Worm (Caenorhabditis elegans) whole organism, L4 larva: ENCODE results near the gene iars-1.

Experiments
- F10B5.3 ChIP-seq: sonication (generic microtip); optimal IDR thresholded peaks from 2 replicates; lab custom pipeline; 2016; ENCODE audit warnings: mild to moderate bottlenecking, missing genetic modification characterization, missing compliant biosample characterization
- T20F7.1 ChIP-seq: fragments of 200-800 bp; sonication (Bioruptor generic); optimal IDR thresholded peaks from 2 replicates; lab custom pipeline; 2018; ENCODE audit warnings: mild to moderate bottlenecking, missing genetic modification characterization, missing compliant biosample characterization
- Y105C5A.15 ChIP-seq: fragments of 200-800 bp; sonication (Bioruptor generic); IDR thresholded peaks from 2 replicates; pipeline ENCODE4 v1.3.6; 2022; ENCODE audit warnings: missing genetic modification characterization, missing compliant biosample characterization
- Y48G9A.11 ChIP-seq: fragments of 200-800 bp; sonication (Bioruptor generic); IDR thresholded peaks from 2 replicates; pipeline ENCODE4 v1.3.6; 2022; ENCODE audit warnings: missing genetic modification reagents, missing genetic modification characterization, missing compliant biosample characterization
- Y5F2A.4 ChIP-seq: fragments of 200-800 bp; sonication (Bioruptor generic); optimal IDR thresholded peaks from 2 replicates; lab custom pipeline; 2018; ENCODE audit warnings: mild to moderate bottlenecking, missing genetic modification characterization, missing compliant biosample characterization
- ZK546.5 ChIP-seq, 2 experiments: sonication (generic microtip); optimal IDR thresholded peaks; 2 replicates each; lab custom pipeline; 2017; ENCODE audit warnings: missing biosample characterization in 2 of 2, missing genetic modification characterization in 2 of 2
- aha-1 ChIP-seq: fragments of 150-350 bp; peaks from one replicate; lab custom pipeline; 2014; ENCODE audit warnings: missing biosample characterization, missing genetic modification characterization
- arid-1 ChIP-seq: fragments of 200-800 bp; sonication (Bioruptor generic); conservative IDR thresholded peaks from 2 replicates; pipeline ENCODE4 v1.3.6; 2022; ENCODE audit warnings: missing genetic modification reagents, missing genetic modification characterization, missing compliant biosample characterization
- ceh-20 ChIP-seq: fragments of 200-800 bp; sonication (Bioruptor generic); IDR thresholded peaks from 2 replicates; pipeline ENCODE4 v1.3.6; 2022; ENCODE audit warnings: missing genetic modification reagents, missing genetic modification characterization, missing compliant biosample characterization
- ceh-28 ChIP-seq: fragments of 150-350 bp; optimal IDR thresholded peaks from 2 replicates; lab custom pipeline; 2014; ENCODE audit warnings: missing biosample characterization, missing genetic modification reagents, missing genetic modification characterization
- ceh-32 ChIP-seq: sonication (generic microtip); optimal IDR thresholded peaks from 2 replicates; lab custom pipeline; 2016; ENCODE audit warnings: mild to moderate bottlenecking, missing genetic modification characterization, missing compliant biosample characterization; ENCODE audit not compliant: poor library complexity
- ceh-62 ChIP-seq: sonication (generic microtip); optimal IDR thresholded peaks from 2 replicates; lab custom pipeline; 2017; ENCODE audit warnings: missing biosample characterization, missing genetic modification characterization
- ceh-82 ChIP-seq: sonication (generic microtip); optimal IDR thresholded peaks from 2 replicates; lab custom pipeline; 2017; ENCODE audit warnings: missing biosample characterization, missing genetic modification characterization
- ces-1 ChIP-seq: fragments of 150-350 bp; sonication (generic microtip); optimal IDR thresholded peaks from 4 replicates; lab custom pipeline; 2014; ENCODE audit warnings: missing biosample characterization, missing genetic modification reagents, missing genetic modification characterization
- ctbp-1 ChIP-seq: fragments of 200-800 bp; sonication (Bioruptor generic); IDR thresholded peaks from 2 replicates; pipeline ENCODE4 v1.3.6; 2022; ENCODE audit warnings: missing genetic modification reagents, missing genetic modification characterization, missing compliant biosample characterization
- daf-12 ChIP-seq: fragments of 150-350 bp; optimal IDR thresholded peaks from 2 replicates; lab custom pipeline; 2014; ENCODE audit warnings: missing biosample characterization, missing genetic modification reagents, missing genetic modification characterization
- daf-19 ChIP-seq: fragments of 200-800 bp; sonication (Bioruptor generic); conservative IDR thresholded peaks from 2 replicates; pipeline ENCODE4 v1.3.6; 2022; ENCODE audit warnings: missing genetic modification characterization, missing compliant biosample characterization
- daf-8 ChIP-seq: fragments of 200-800 bp; sonication (Bioruptor generic); IDR thresholded peaks from 2 replicates; pipeline ENCODE4 v1.3.6; 2022; ENCODE audit warnings: missing genetic modification characterization, missing compliant biosample characterization
- dmd-9 ChIP-seq: fragments of 200-800 bp; sonication (Bioruptor generic); IDR thresholded peaks from 2 replicates; pipeline ENCODE4 v1.3.6; 2022; ENCODE audit warnings: missing genetic modification reagents, missing genetic modification characterization, missing compliant biosample characterization
- dve-1 ChIP-seq: sonication (generic microtip); optimal IDR thresholded peaks from 2 replicates; lab custom pipeline; 2017; ENCODE audit warnings: antibody characterized with exemption, mild to moderate bottlenecking, missing genetic modification characterization, missing compliant biosample characterization; ENCODE audit not compliant: insufficient read depth
- egl-27 ChIP-seq: sonication (generic microtip); optimal IDR thresholded peaks from 3 replicates; lab custom pipeline; 2017; ENCODE audit warnings: missing biosample characterization, missing genetic modification reagents, missing genetic modification characterization
- fos-1 ChIP-seq: fragments of 150-350 bp; optimal IDR thresholded peaks from 2 replicates; lab custom pipeline; 2014; ENCODE audit warnings: missing biosample characterization, missing genetic modification characterization
- hlh-30 ChIP-seq: sonication (generic microtip); optimal IDR thresholded peaks from 2 replicates; lab custom pipeline; 2017; ENCODE audit warnings: antibody characterized with exemption, mild to moderate bottlenecking, missing genetic modification characterization, missing compliant biosample characterization; ENCODE audit not compliant: insufficient read depth
- hmg-1.1 ChIP-seq: fragments of 200-800 bp; sonication (Bioruptor generic); IDR thresholded peaks from 2 replicates; pipeline ENCODE4 v1.3.6; 2022; ENCODE audit warnings: missing genetic modification reagents, missing genetic modification characterization, missing compliant biosample characterization
- jun-1 ChIP-seq: fragments of 150-350 bp; optimal IDR thresholded peaks from 2 replicates; lab custom pipeline; 2014; ENCODE audit warnings: missing biosample characterization, missing genetic modification reagents, missing genetic modification characterization
- lin-13 ChIP-seq: fragments of 150-350 bp; optimal IDR thresholded peaks from 2 replicates; lab custom pipeline; 2014; ENCODE audit warnings: missing biosample characterization, missing genetic modification reagents, missing genetic modification characterization
- lin-15B ChIP-seq: fragments of 150-350 bp; sonication (generic microtip); optimal IDR thresholded peaks from 3 replicates; lab custom pipeline; 2014; ENCODE audit warnings: missing biosample characterization, missing genetic modification characterization
- lin-39 ChIP-seq: fragments of 150-350 bp; optimal IDR thresholded peaks from 2 replicates; lab custom pipeline; 2014; ENCODE audit warnings: missing biosample characterization, missing genetic modification reagents, missing genetic modification characterization
- lir-3 ChIP-seq: sonication (generic microtip); optimal IDR thresholded peaks from 2 replicates; lab custom pipeline; 2016; ENCODE audit warnings: mild to moderate bottlenecking, missing genetic modification characterization, missing compliant biosample characterization
- mdl-1 ChIP-seq, 2 experiments: fragments of 150-350 bp in 1 of 2; sonication (generic microtip) in 1 of 2; optimal IDR thresholded peaks; 2 replicates each; lab custom pipeline; 2014 to 2017; ENCODE audit warnings: missing biosample characterization in 2 of 2, missing genetic modification characterization in 2 of 2
- mep-1 ChIP-seq: fragments of 150-350 bp; sonication (generic microtip); optimal IDR thresholded peaks from 3 replicates; lab custom pipeline; 2014; ENCODE audit warnings: missing biosample characterization, missing genetic modification characterization
- mes-2 ChIP-seq: sonication (generic microtip); optimal IDR thresholded peaks from 2 replicates; lab custom pipeline; 2016; ENCODE audit warnings: missing genotype, mild to moderate bottlenecking, missing genetic modification characterization, missing compliant biosample characterization; ENCODE audit not compliant: poor library complexity, severe bottlenecking
- nhr-10 ChIP-seq: fragments of 150-350 bp; optimal IDR thresholded peaks from 2 replicates; lab custom pipeline; 2014; ENCODE audit warnings: missing biosample characterization, missing genetic modification characterization
- nhr-102 ChIP-seq: sonication (generic microtip); optimal IDR thresholded peaks from 2 replicates; lab custom pipeline; 2016; ENCODE audit warnings: mild to moderate bottlenecking, missing genetic modification characterization, moderate library complexity, missing compliant biosample characterization
- nhr-237 ChIP-seq: sonication (generic microtip); optimal IDR thresholded peaks from 2 replicates; lab custom pipeline; 2017; ENCODE audit warnings: missing biosample characterization, missing genetic modification characterization
- nhr-25 ChIP-seq: sonication (generic microtip); optimal IDR thresholded peaks from 2 replicates; lab custom pipeline; 2017; ENCODE audit warnings: missing genetic modification characterization, mild to moderate bottlenecking, missing compliant biosample characterization, antibody characterized with exemption, moderate library complexity, borderline replicate concordance; ENCODE audit not compliant: insufficient read depth
- nhr-28 ChIP-seq: fragments of 150-350 bp; optimal IDR thresholded peaks from 2 replicates; lab custom pipeline; 2014; ENCODE audit warnings: missing biosample characterization, missing genetic modification characterization
- nhr-42 ChIP-seq: fragments of 200-800 bp; sonication (Bioruptor generic); IDR thresholded peaks from 2 replicates; pipeline ENCODE4 v1.3.6; 2022; ENCODE audit warnings: missing genetic modification characterization, missing compliant biosample characterization
- nhr-76 ChIP-seq: fragments of 150-350 bp; optimal IDR thresholded peaks from 2 replicates; lab custom pipeline; 2014; ENCODE audit warnings: missing biosample characterization, missing genetic modification characterization
- pha-4 ChIP-seq, 2 experiments: fragments of 150-350 bp in 1 of 2; fragments of 200-800 bp in 1 of 2; sonication (Bioruptor generic) in 1 of 2; IDR thresholded peaks in 1 of 2; optimal IDR thresholded peaks in 1 of 2; 2 replicates each; pipeline versions ENCODE4 v1.3.6 to Lab custom; 2014 to 2022; ENCODE audit warnings: missing genetic modification characterization in 2 of 2, missing genetic modification reagents in 2 of 2, missing biosample characterization in 1 of 2, missing compliant biosample characterization in 1 of 2
- set-16 ChIP-seq: fragments of 200-800 bp; sonication (Bioruptor generic); IDR thresholded peaks from 2 replicates; pipeline ENCODE4 v1.3.6; 2022; ENCODE audit warnings: missing genetic modification reagents, missing genetic modification characterization, missing compliant biosample characterization
- skn-1 ChIP-seq: fragments of 150-350 bp; optimal IDR thresholded peaks from 2 replicates; lab custom pipeline; 2014; ENCODE audit warnings: missing biosample characterization, missing genetic modification characterization
- spr-1 ChIP-seq: sonication (generic microtip); optimal IDR thresholded peaks from 2 replicates; lab custom pipeline; 2016; ENCODE audit warnings: mild to moderate bottlenecking, missing genetic modification characterization, missing compliant biosample characterization
- unc-130 ChIP-seq: sonication (generic microtip); optimal IDR thresholded peaks from 2 replicates; lab custom pipeline; 2016; ENCODE audit warnings: missing genetic modification reagents, missing genetic modification characterization, missing compliant biosample characterization
- vab-7 ChIP-seq: fragments of 200-800 bp; sonication (Bioruptor generic); IDR thresholded peaks from 2 replicates; pipeline ENCODE4 v1.3.6; 2022; ENCODE audit warnings: missing genetic modification reagents, missing genetic modification characterization, missing compliant biosample characterization
- zip-2 ChIP-seq: fragments of 150-350 bp; optimal IDR thresholded peaks from 2 replicates; lab custom pipeline; 2014; ENCODE audit warnings: missing biosample characterization, missing genetic modification characterization
- ztf-7 ChIP-seq: fragments of 150-350 bp; optimal IDR thresholded peaks from 2 replicates; lab custom pipeline; 2014; ENCODE audit warnings: missing biosample characterization, missing genetic modification characterization

iars-1 gene

DNA sequence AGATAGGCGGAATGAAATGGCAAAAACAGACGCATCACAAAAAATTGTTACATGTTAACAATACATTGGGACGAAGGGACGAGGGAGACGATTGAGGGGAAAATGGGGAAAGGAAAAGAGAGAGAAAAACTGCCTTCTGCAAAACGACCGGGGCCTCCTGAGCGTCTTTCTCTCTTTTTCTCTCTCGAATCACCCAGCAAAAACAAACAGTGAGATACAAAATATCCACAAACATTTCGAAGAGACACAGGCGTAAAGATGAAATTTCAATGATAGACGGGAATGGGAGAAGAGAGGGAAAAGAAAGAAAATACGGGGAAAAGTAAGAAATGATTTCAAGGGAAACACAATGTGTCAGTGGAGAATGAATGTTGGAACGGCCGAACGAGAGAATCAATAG is 22.4 kb upstream of the iars-1 start (continued):
- TF ChIP-seq mes-2 (tag; lab: Kevin White, UChicago) (no peak), mep-1 (tag; lab: Kevin White, UChicago) (peak; percentile 54), daf-8 (GFP tag; lab: Robert Waterston, UW) (no peak), ctbp-1 (0 out of 2 replicates have a peak, but pooled peaks have one; percentile 14), ceh-62 (tag; lab: Kevin White, UChicago) (no peak), ceh-28 (no peak), pha-4 (GFP tag; IDR thresholded peaks at IDR 0.05; lab: Robert Waterston, UW) (no peak), pha-4 (tag; optimal IDR thresholded peaks at IDR 0.05; lab: Kevin White, UChicago) (no peak), ceh-20 (GFP tag; lab: Robert Waterston, UW) (no peak), hlh-30 (tag; lab: Kevin White, UChicago) (no peak), dmd-9 (no peak), T20F7.1 (no peak), jun-1 (tag; lab: Kevin White, UChicago) (no peak), Y48G9A.11 (GFP tag; lab: Robert Waterston, UW) (no peak), lin-39 (tag; lab: Kevin White, UChicago) (no peak), Y5F2A.4 (GFP tag; lab: Kevin White, UChicago) (no peak), ceh-32 (tag; lab: Kevin White, UChicago) (no peak), skn-1 (tag; lab: Kevin White, UChicago) (no peak), Y105C5A.15 (GFP tag; lab: Robert Waterston, UW) (no peak), nhr-25 (no peak), nhr-42 (GFP tag; lab: Robert Waterston, UW) (no peak), spr-1 (tag; lab: Kevin White, UChicago) (no peak), egl-27 (no peak), dve-1 (tag; lab: Kevin White, UChicago) (peak; percentile 85), aha-1 (tag; lab: Kevin White, UChicago) (no peak), nhr-76 (tag; lab: Kevin White, UChicago) (no peak), ZK546.5 (tag; optimal IDR thresholded peaks at IDR 0.05; lab: Kevin White, UChicago) (no peak), ces-1 (GFP tag; lab: Kevin White, UChicago) (no peak), fos-1 (no peak), zip-2 (no peak), daf-19 (no peak), nhr-102 (tag; lab: Kevin White, UChicago) (no peak), lin-15B (tag; lab: Kevin White, UChicago) (no peak), ztf-7 (tag; lab: Kevin White, UChicago) (no peak), arid-1 (GFP tag; lab: Robert Waterston, UW) (no peak), hmg-1.1 (peak; percentile 38), F10B5.3 (tag; lab: Kevin White, UChicago) (no peak), ceh-82 (tag; lab: Kevin White, UChicago) (no peak), nhr-10 (tag; lab: Kevin White, UChicago) (no peak)

DNA sequence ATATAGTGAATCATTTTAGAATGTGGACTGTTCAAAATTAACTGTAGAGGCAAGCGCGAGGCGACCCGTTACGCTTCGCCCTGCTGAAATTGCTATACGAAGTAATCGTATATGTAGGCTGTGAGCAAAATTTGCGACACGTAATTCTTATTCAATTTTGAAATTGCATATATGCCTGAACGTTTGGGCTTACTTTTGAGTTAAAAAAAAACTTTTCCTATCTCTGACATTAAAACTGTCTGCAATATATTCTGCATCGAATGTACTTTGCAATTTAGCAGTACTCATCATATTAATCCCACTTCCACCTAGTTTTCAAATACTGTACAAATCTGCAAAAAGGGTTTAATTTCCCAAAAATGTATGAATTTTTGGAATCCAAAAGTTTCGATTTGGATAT is 21.5 kb upstream of the iars-1 start:
- peak; percentile 92 for TF ChIP-seq aha-1 (tag; lab: Kevin White, UChicago)
- no peak for TF ChIP-seq unc-130
- TF ChIP-seq, all 104 proteins: peak for 1

DNA sequence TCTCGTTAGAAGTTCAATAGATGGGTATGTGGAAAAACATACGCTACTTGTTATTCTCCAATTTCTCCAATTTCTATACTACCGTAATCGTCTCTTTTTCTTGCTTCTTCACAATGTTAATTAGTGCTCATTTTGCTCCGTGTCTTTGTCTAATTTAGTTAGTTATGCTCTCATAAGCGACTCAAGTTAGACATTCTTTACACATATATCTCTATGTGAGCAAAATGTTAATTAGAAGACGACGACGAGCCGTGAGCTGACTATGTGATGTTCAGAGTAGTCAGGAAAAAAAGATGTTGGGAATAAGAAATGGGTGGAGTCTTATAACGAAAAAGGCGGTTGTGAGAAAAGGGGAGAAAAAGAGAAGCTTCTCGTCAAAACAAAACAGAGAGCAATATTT is 20.9 kb upstream of the iars-1 start:
- no peak for TF ChIP-seq daf-8 (GFP tag; lab: Robert Waterston, UW)
- no peak for TF ChIP-seq mep-1 (tag; lab: Kevin White, UChicago)
- no peak for TF ChIP-seq mdl-1 (tag; optimal IDR thresholded peaks at IDR 0.05; lab: Kevin White, UChicago)
- no peak for TF ChIP-seq set-16 (GFP tag; lab: Robert Waterston, UW)
- TF ChIP-seq vab-7 (GFP tag; lab: Robert Waterston, UW), result no peak
- no peak for TF ChIP-seq daf-12 (tag; lab: Kevin White, UChicago)
- TF ChIP-seq lin-13, result no peak
- no peak for TF ChIP-seq nhr-28 (tag; lab: Kevin White, UChicago)
- TF ChIP-seq nhr-237 (tag; lab: Kevin White, UChicago), result no peak
- no peak for TF ChIP-seq lir-3 (tag; lab: Kevin White, UChicago)
